Worm (Caenorhabditis elegans): ENCODE measurements around the gene F01G10.10.

Gene F01G10.10

DNA sequence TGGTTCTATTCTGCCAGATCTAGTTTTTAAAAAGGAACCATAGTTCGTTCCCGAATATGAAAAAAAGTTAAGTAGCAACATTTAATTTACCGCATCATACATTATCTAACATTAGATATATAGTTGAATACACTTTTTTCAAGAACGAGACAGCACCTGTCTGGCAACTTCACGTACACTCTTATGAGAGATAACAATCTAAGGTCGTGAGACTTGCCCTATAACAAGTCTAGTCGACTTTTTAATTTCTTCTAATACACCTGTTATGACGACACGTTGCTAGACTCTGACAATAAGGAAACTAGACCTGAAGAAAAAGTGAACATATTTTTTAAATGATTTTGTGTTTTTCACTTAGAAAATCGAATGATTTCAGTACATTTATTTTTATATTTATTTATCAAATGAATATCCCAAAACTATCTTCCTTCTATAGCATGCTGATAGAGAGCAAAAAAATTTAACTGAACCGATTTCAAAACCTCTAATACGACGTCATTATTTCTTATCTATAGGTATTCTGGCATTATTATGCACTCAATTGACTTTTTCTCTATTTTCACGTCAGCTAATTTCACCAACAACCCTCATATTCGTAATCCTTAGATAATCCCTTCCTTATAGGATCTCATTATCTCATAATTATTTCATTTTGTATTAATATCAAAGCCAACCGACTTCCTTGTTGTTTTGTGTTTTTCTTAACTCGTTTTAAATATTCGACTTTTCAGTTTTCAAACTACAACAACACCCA is 7.1 kb downstream of the F01G10.10 start:
- TF ChIP-seq nhr-237 (tag; optimal IDR thresholded peaks at IDR 0.05): no peak
- peak; percentile 72 for TF ChIP-seq elt-1 (tag; optimal IDR thresholded peaks at IDR 0.05; ENCODE audit: borderline replicate concordance, insufficient read depth)

- TF ChIP-seq nhr-237 (tag; optimal IDR thresholded peaks at IDR 0.05): no peak
- no peak for TF ChIP-seq elt-1 (tag; optimal IDR thresholded peaks at IDR 0.05; ENCODE audit: borderline replicate concordance, insufficient read depth)
- TF ChIP-seq pha-4 (tag; optimal IDR thresholded peaks at IDR 0.05): no peak
- no peak for TF ChIP-seq mab-5 (tag; optimal IDR thresholded peaks at IDR 0.05)
- TF ChIP-seq ces-1 (GFP tag; optimal IDR thresholded peaks at IDR 0.05): no peak
- no peak for TF ChIP-seq M03D4.4 (tag; optimal IDR thresholded peaks at IDR 0.05)
- no peak for TF ChIP-seq ztf-11 (tag; optimal IDR thresholded peaks at IDR 0.05)
- TF ChIP-seq unc-39 (tag; optimal IDR thresholded peaks at IDR 0.05): no peak
- TF ChIP-seq mls-2 (tag; optimal IDR thresholded peaks at IDR 0.05): no peak
- TF ChIP-seq mep-1 (tag; optimal IDR thresholded peaks at IDR 0.05): no peak
- no peak for TF ChIP-seq nhr-12 (tag; optimal IDR thresholded peaks at IDR 0.05)
- TF ChIP-seq lsy-2 (tag; optimal IDR thresholded peaks at IDR 0.05): no peak
- no peak for TF ChIP-seq unc-120 (tag; optimal IDR thresholded peaks at IDR 0.05; ENCODE audit: poor library complexity, severe bottlenecking)
- TF ChIP-seq ceh-43 (GFP tag; optimal IDR thresholded peaks at IDR 0.05): no peak
- no peak for TF ChIP-seq blmp-1 (tag; optimal IDR thresholded peaks at IDR 0.05)
Observed at ce11 chrIV:10259557-10259956, 13.6 kb downstream of the F01G10.10 start, which contains the start of gene F01G10.9. Gene F01G10.9, minus strand, starts transcription at chrIV:10259657.

DNA sequence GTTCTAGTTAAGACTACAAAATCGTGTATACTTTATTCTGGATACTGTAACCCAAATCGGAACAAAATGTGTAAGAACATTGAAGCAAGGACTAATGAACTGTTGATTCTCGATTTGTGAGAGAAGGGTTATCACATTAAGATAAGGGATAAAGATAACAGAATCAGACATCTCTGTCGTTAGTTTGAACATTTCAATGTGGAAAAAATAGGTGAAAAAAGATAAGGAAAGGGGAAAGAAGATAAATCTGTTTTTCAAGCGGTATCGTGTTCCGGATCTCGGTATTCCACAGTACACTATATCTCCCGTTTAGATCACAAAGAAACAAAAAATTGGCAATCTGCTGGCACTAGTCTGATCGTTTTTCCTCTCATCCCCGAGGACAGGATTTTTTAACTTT is 15.1 kb downstream of the F01G10.10 start:
- TF ChIP-seq elt-3 (tag; optimal IDR thresholded peaks at IDR 0.05) (peak; percentile 63), elt-1 (tag; optimal IDR thresholded peaks at IDR 0.05; ENCODE audit: borderline replicate concordance, insufficient read depth) (peak; percentile 99), lsy-2 (tag; optimal IDR thresholded peaks at IDR 0.05) (no peak), nhr-76 (tag; optimal IDR thresholded peaks at IDR 0.05) (no peak), bed-3 (GFP tag; optimal IDR thresholded peaks at IDR 0.05) (no peak), cnd-1 (tag; optimal IDR thresholded peaks at IDR 0.05) (no peak), mab-5 (tag; optimal IDR thresholded peaks at IDR 0.05) (no peak)

- TF ChIP-seq blmp-1 (tag; optimal IDR thresholded peaks at IDR 0.05) (no peak), ceh-39 (tag; optimal IDR thresholded peaks at IDR 0.05) (no peak), elt-3 (tag; optimal IDR thresholded peaks at IDR 0.05) (no peak), drap-1 (GFP tag; optimal IDR thresholded peaks at IDR 0.05) (no peak), M03D4.4 (tag; optimal IDR thresholded peaks at IDR 0.05) (no peak), nhr-2 (tag; optimal IDR thresholded peaks at IDR 0.05) (no peak), nhr-12 (tag; optimal IDR thresholded peaks at IDR 0.05) (no peak)
Observed at ce11 chrIV:10269137-10269933, 23.4 kb downstream of the F01G10.10 start, which contains the start of the genes nspd-7 and Y43C5A.2. Gene nspd-7, minus strand, starts transcription at chrIV:10269187. Gene Y43C5A.2, plus strand, starts transcription at chrIV:10269883.

DNA sequence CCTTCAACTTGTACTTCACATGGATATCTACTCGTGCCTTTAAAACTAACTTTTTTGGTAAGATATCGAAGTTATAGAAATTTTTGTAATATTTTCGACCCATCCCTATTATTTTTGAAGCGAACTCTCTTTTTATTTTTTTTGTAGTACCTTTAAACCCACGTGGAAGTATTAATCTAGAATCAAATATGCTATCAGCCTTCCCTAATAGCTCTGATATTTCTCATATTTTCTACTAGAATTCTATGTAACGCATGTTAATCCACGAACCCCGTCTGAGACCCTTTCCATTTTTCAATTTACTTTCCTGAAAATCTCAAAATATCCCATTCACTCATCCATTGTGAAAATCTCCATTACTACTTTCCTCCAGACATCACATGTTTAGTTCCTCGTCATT is 27.4 kb downstream of the F01G10.10 start:
- TF ChIP-seq nhr-237 (tag; optimal IDR thresholded peaks at IDR 0.05): no peak
- no peak for TF ChIP-seq flh-1 (GFP tag; optimal IDR thresholded peaks at IDR 0.05)

DNA sequence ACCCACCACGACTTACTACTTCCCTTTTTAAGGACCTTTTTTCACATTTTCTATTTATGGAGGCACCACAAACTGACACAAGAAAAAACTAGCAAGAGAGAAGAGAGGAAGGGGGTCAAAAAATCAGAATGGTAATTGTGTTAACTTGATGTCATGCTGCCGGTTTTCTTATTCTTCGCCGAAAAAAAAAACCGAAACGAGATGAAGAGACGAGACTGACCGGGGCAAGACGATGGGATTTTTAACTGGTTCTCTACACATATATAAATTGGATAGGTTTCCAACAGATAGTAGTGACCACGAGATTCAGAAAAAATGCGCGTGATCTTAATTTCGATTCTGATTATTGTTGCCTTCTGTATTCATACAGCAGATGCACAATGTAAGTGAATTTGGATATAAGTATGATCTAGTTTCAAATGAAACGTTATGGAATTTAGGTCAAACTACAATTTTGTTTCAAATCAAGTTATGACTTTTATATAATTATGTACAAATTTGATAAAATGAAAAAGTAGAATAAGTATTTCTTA is 27.9 kb downstream of the F01G10.10 start, which contains the start of gene Y43C5A.3:
TSS of gene Y43C5A.3 (plus strand) at position 256 of the 533 bp plus-strand sequence.
- no peak for TF ChIP-seq ces-1 (GFP tag; optimal IDR thresholded peaks at IDR 0.05)
- no peak for TF ChIP-seq sptf-1 (tag; optimal IDR thresholded peaks at IDR 0.05)
- TF ChIP-seq cnd-1 (tag; optimal IDR thresholded peaks at IDR 0.05): no peak
- TF ChIP-seq ham-2 (GFP tag; optimal IDR thresholded peaks at IDR 0.05): no peak
- no peak for TF ChIP-seq snpc-4 (tag; optimal IDR thresholded peaks at IDR 0.05)
- TF ChIP-seq nhr-76 (tag; optimal IDR thresholded peaks at IDR 0.05): no peak
- no peak for TF ChIP-seq lsy-2 (tag; optimal IDR thresholded peaks at IDR 0.05)
- no peak for TF ChIP-seq pha-4 (tag; optimal IDR thresholded peaks at IDR 0.05)
- no peak for TF ChIP-seq flh-1 (GFP tag; optimal IDR thresholded peaks at IDR 0.05)
- no peak for TF ChIP-seq unc-120 (tag; optimal IDR thresholded peaks at IDR 0.05; ENCODE audit: poor library complexity, severe bottlenecking)
- no peak for TF ChIP-seq ztf-11 (tag; optimal IDR thresholded peaks at IDR 0.05)
- TF ChIP-seq nhr-12 (tag; optimal IDR thresholded peaks at IDR 0.05): no peak
- no peak for TF ChIP-seq ceh-43 (GFP tag; optimal IDR thresholded peaks at IDR 0.05)
- no peak for TF ChIP-seq nhr-28 (tag; optimal IDR thresholded peaks at IDR 0.05)

All from whole organism, mixed stage, embryonic.